Worm (Caenorhabditis elegans): ENCODE results near the gene C33G8.2.

DNA sequence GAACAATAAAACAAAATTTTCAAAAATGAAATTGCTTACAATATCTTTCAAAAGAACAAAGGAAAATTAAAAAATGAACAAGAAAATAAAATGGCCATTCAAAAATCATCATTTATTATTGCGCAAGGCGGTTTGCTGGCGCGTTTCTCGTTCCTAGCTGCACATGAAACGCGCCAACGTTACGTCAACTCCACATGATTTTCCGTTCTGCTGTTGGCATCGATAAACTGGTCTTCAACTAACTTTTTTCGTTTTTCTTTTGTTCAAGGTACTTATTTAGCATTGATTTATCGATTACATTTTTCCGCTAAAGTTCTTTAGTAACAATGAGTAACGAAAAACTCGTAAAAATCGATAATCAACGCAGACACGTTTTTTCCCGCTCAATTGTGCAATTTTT is 50.8 kb downstream of the C33G8.2 start, which contains the start of the genes Y57E12AL.6 and Y57E12AL.1:
- peak; percentile 67 for TF ChIP-seq nhr-237 (tag; optimal IDR thresholded peaks at IDR 0.05)
- TF ChIP-seq ztf-11 (tag; optimal IDR thresholded peaks at IDR 0.05): no peak
- TF ChIP-seq ham-2 (GFP tag; optimal IDR thresholded peaks at IDR 0.05): peak; percentile 14
- no peak for TF ChIP-seq nhr-12 (tag; optimal IDR thresholded peaks at IDR 0.05)
- TF ChIP-seq unc-62 (GFP tag; optimal IDR thresholded peaks at IDR 0.05): peak; percentile 10
- peak; percentile 11 for TF ChIP-seq sem-2 (GFP tag; optimal IDR thresholded peaks at IDR 0.05)
- TF ChIP-seq mab-5 (tag; optimal IDR thresholded peaks at IDR 0.05): no peak
- TF ChIP-seq mep-1 (tag; optimal IDR thresholded peaks at IDR 0.05): peak; percentile 71
- TF ChIP-seq elt-3 (tag; optimal IDR thresholded peaks at IDR 0.05): no peak
- no peak for TF ChIP-seq nhr-28 (tag; optimal IDR thresholded peaks at IDR 0.05)
